Fruit fly (Drosophila melanogaster) whole organism, wandering third instar larva: ENCODE results near the gene CG15403.

Source experiments
- Dfd ChIP-seq: fragments of >200 bp; optimal IDR thresholded peaks from 2 replicates; lab custom pipeline; 2017; ENCODE audit warnings: missing biosample characterization, missing genetic modification characterization
- Hr78 ChIP-seq: fragments of >200 bp; optimal IDR thresholded peaks from 2 replicates; lab custom pipeline; 2017; ENCODE audit warnings: missing biosample characterization, missing genetic modification characterization
- Myc ChIP-seq: fragments of >200 bp; optimal IDR thresholded peaks from 2 replicates; lab custom pipeline; 2017
- N ChIP-seq: fragments of >200 bp; optimal IDR thresholded peaks from 2 replicates; lab custom pipeline; 2018; ENCODE audit warnings: missing biosample characterization, missing external identifiers, missing genetic modification characterization
- br ChIP-seq: fragments of 200-800 bp; sonication (Bioruptor generic); optimal IDR thresholded peaks from 2 replicates; lab custom pipeline; 2016; ENCODE audit warnings: missing biosample characterization, missing genetic modification characterization
- pan ChIP-seq: fragments of >200 bp; optimal IDR thresholded peaks from 2 replicates; lab custom pipeline; 2017
- psq ChIP-seq: fragments of 200-800 bp; sonication (Bioruptor generic); optimal IDR thresholded peaks from 3 replicates; lab custom pipeline; 2017; ENCODE audit warnings: missing biosample characterization, mild to moderate bottlenecking, missing genetic modification characterization, moderate library complexity
- rgr ChIP-seq: fragments of 200-800 bp; sonication (Bioruptor generic); optimal IDR thresholded peaks from 3 replicates; lab custom pipeline; 2016; ENCODE audit warnings: missing biosample characterization, mild to moderate bottlenecking, missing genetic modification characterization

DNA sequence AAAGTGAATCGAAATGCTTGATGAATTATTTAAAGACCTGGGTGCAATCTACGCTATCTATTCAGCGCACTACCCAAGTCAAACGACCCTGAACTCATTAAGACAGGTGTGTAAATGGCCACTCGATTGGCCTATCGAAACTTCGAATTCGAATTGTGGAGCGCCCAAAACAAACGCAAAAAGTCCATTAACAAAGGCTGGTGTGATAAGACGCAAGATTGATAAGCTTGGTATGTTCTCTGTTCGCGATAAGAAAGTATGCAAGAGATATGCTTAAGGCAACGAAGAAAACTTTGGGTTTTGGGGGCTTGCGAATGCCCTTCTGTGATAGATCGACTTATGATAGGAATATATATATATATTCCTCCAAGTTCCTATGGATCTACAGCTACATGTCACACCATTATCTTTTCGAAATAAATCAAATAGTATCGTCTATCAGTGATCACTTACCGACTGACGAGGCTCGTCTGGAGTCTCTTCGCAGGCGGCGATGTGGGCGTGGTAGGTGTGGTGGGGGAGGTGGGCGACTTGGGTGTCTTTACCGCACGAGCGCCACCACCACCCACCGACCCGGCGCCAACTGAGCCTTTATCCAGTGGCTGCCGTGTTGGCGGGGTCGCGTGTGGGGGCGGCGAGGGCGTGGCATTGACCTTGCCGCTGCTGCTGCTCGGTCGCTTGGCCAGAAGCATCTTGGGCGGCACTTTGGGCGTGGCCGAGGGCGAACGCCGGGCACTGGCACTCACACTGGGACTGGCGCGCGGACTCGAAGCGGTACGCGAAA lies 4.7 kb upstream of the CG15403 start:
- TF ChIP-seq Dfd, result peak; percentile 55
- no peak for TF ChIP-seq pan (lab: Kevin White, UChicago)
- no peak for TF ChIP-seq psq (GFP tag; lab: Kevin White, UChicago)
- TF ChIP-seq Myc, result no peak
- TF ChIP-seq Hr78 (GFP tag; lab: Kevin White, UChicago), result no peak
- TF ChIP-seq br (GFP tag; lab: Kevin White, UChicago), result no peak
- TF ChIP-seq N (GFP tag; lab: Kevin White, UChicago), result no peak
- no peak for TF ChIP-seq rgr (GFP tag; lab: Kevin White, UChicago)
